Fruit fly (Drosophila melanogaster): ENCODE results near the gene mldr.

- TF ChIP-seq toe (GFP tag; optimal IDR thresholded peaks at IDR 0.05) (no peak), cnc (optimal IDR thresholded peaks at IDR 0.05) (no peak)
These were observed 38.1 kb upstream of the mldr start for dm6 chrX:6252897-6253540.

Measured in whole organism, adult.